Worm (Caenorhabditis elegans): ENCODE measurements around the gene fbxa-202.
A peak's percentile ranks its signal among the peaks of the same experiment; 100 is the strongest.

The fbxa-202 gene

ce11 chrV:6353182-6353780 lies 26.2 kb downstream of the fbxa-202 start:
- TF ChIP-seq D2030.7 (GFP tag; IDR thresholded peaks at IDR 0.05): no peak
- no peak for TF ChIP-seq B0261.1 (tag; optimal IDR thresholded peaks at IDR 0.05)
- TF ChIP-seq zfh-2 (GFP tag; conservative IDR thresholded peaks at IDR 0.05): 0 out of 2 replicates have a peak, but pooled peaks have one; percentile 7

- TF ChIP-seq Y53G8AR.9 (GFP tag; conservative IDR thresholded peaks at IDR 0.05) (no peak), zfh-2 (GFP tag; conservative IDR thresholded peaks at IDR 0.05) (peak; percentile 50), dox-1 (GFP tag; IDR thresholded peaks at IDR 0.05) (0 out of 2 replicates have a peak, but pooled peaks have one; percentile 21)
These were observed 27.1 kb downstream of the fbxa-202 start for ce11 chrV:6354202-6354601.

ce11 chrV:6354786-6355185 lies 27.7 kb downstream of the fbxa-202 start:
- no peak for TF ChIP-seq ceh-40 (GFP tag; IDR thresholded peaks at IDR 0.05)
- TF ChIP-seq tbx-9 (tag; optimal IDR thresholded peaks at IDR 0.05; ENCODE audit: borderline replicate concordance): no peak
- TF ChIP-seq ceh-58 (GFP tag; IDR thresholded peaks at IDR 0.05): no peak
- no peak for TF ChIP-seq tbp1 (GFP tag; optimal IDR thresholded peaks at IDR 0.05)

- TF ChIP-seq ztf-18 (tag; optimal IDR thresholded peaks at IDR 0.05) (no peak), attf-3 (GFP tag; conservative IDR thresholded peaks at IDR 0.05) (no peak), xnd-1 (tag; optimal IDR thresholded peaks at IDR 0.05) (no peak), tbp1 (GFP tag; optimal IDR thresholded peaks at IDR 0.05) (no peak), K11D2.4 (GFP tag; IDR thresholded peaks at IDR 0.05) (no peak), lin-35 (GFP tag; optimal IDR thresholded peaks at IDR 0.05) (no peak), zfh-2 (GFP tag; conservative IDR thresholded peaks at IDR 0.05) (peak; percentile 87), dox-1 (GFP tag; IDR thresholded peaks at IDR 0.05) (peak; percentile 33; the same call in 1 of the 2 replicates)
These were observed 28.3 kb downstream of the fbxa-202 start for ce11 chrV:6355412-6355811.

ce11 chrV:6355975-6356441 lies 28.9 kb downstream of the fbxa-202 start, which contains the start of gene bcl-11:
TSS of gene bcl-11 (plus strand) at chrV:6356025.
- no peak for TF ChIP-seq attf-3 (GFP tag; conservative IDR thresholded peaks at IDR 0.05)
- no peak for TF ChIP-seq xnd-1 (tag; optimal IDR thresholded peaks at IDR 0.05)
- TF ChIP-seq let-607 (tag; optimal IDR thresholded peaks at IDR 0.05): peak in 1 of 2 experiments; percentile 26
- no peak for TF ChIP-seq ceh-79 (tag; optimal IDR thresholded peaks at IDR 0.05)
- TF ChIP-seq nfya-2 (GFP tag; IDR thresholded peaks at IDR 0.05): no peak
- TF ChIP-seq lag-1 (GFP tag; IDR thresholded peaks at IDR 0.05): no peak
- TF ChIP-seq akir-1 (GFP tag; optimal IDR thresholded peaks at IDR 0.05): no peak
- no peak for TF ChIP-seq attf-6 (GFP tag; IDR thresholded peaks at IDR 0.05)
- TF ChIP-seq F23B12.7 (tag; optimal IDR thresholded peaks at IDR 0.05; ENCODE audit: insufficient read depth): no peak
- TF ChIP-seq repo-1 (tag; optimal IDR thresholded peaks at IDR 0.05): no peak
- no peak for TF ChIP-seq ztf-22 (GFP tag; optimal IDR thresholded peaks at IDR 0.05)
- no peak for TF ChIP-seq hmg-1.2 (GFP tag; IDR thresholded peaks at IDR 0.05)
- no peak for TF ChIP-seq fkh-3 (tag; optimal IDR thresholded peaks at IDR 0.05)
- no peak for TF ChIP-seq Y53F4B.3 (GFP tag; IDR thresholded peaks at IDR 0.05)
- no peak for TF ChIP-seq K12H6.12 (tag; optimal IDR thresholded peaks at IDR 0.05)
- TF ChIP-seq nfyb-1 (GFP tag; IDR thresholded peaks at IDR 0.05): no peak
- TF ChIP-seq tbx-9 (tag; optimal IDR thresholded peaks at IDR 0.05; ENCODE audit: borderline replicate concordance): no peak
- TF ChIP-seq lin-35 (GFP tag; optimal IDR thresholded peaks at IDR 0.05): no peak
- no peak for TF ChIP-seq lin-26 (GFP tag; IDR thresholded peaks at IDR 0.05)
- TF ChIP-seq snpc-3.4 (tag; optimal IDR thresholded peaks at IDR 0.05): no peak
- TF ChIP-seq B0336.3 (GFP tag; IDR thresholded peaks at IDR 0.05): no peak
- TF ChIP-seq aptf-3 (GFP tag; IDR thresholded peaks at IDR 0.05): no peak
- no peak for TF ChIP-seq unc-130 (GFP tag; optimal IDR thresholded peaks at IDR 0.05)
- no peak for TF ChIP-seq madf-6 (GFP tag; IDR thresholded peaks at IDR 0.05)
- TF ChIP-seq hlh-26 (GFP tag; conservative IDR thresholded peaks at IDR 0.05): no peak
- peak; percentile 34; the same call in 1 of the 2 replicates for TF ChIP-seq dox-1 (GFP tag; IDR thresholded peaks at IDR 0.05)
- no peak for TF ChIP-seq nhr-179 (tag; optimal IDR thresholded peaks at IDR 0.05)
- TF ChIP-seq F33H1.4 (GFP tag; IDR thresholded peaks at IDR 0.05): no peak
- peak; percentile 90 for TF ChIP-seq nhr-80 (tag; optimal IDR thresholded peaks at IDR 0.05)
- TF ChIP-seq die-1 (tag; optimal IDR thresholded peaks at IDR 0.05): no peak
- TF ChIP-seq F57A8.1 (GFP tag; optimal IDR thresholded peaks at IDR 0.05): no peak
